Worm (Caenorhabditis elegans) whole organism, L2 larva: ENCODE results near the gene nlp-26.
A peak's percentile ranks its signal among the peaks of the same experiment; 100 is the strongest.

Experiments used
- Y55F3AM.14 ChIP-seq: fragments of 200-800 bp; sonication (Bioruptor generic); optimal IDR thresholded peaks from 2 replicates; lab custom pipeline; 2018; ENCODE audit warnings: mild to moderate bottlenecking, missing genetic modification characterization, missing compliant biosample characterization
- ama-1 ChIP-seq: fragments of 150-350 bp; optimal IDR thresholded peaks from 2 replicates; lab custom pipeline; 2018; ENCODE audit warnings: inconsistent platforms
- ceh-16 ChIP-seq: fragments of 150-350 bp; optimal IDR thresholded peaks from 2 replicates; lab custom pipeline; 2014; ENCODE audit warnings: missing biosample characterization, missing genetic modification characterization
- crh-2 ChIP-seq: sonication (generic microtip); optimal IDR thresholded peaks from 2 replicates; lab custom pipeline; 2017; ENCODE audit warnings: missing biosample characterization, missing genetic modification characterization
- dmd-4 ChIP-seq: sonication (generic microtip); optimal IDR thresholded peaks from 2 replicates; lab custom pipeline; 2017; ENCODE audit warnings: missing biosample characterization, missing genetic modification characterization
- elt-1 ChIP-seq: fragments of 150-350 bp; optimal IDR thresholded peaks from 2 replicates; lab custom pipeline; 2014; ENCODE audit warnings: missing biosample characterization, missing genetic modification characterization
- lsy-2 ChIP-seq, 2 experiments: fragments of 150-350 bp in 1 of 2; sonication (generic microtip) in 1 of 2; optimal IDR thresholded peaks; 2 replicates each; lab custom pipeline; 2014 to 2017; ENCODE audit warnings: missing biosample characterization in 2 of 2, missing genetic modification characterization in 2 of 2
- mab-5 ChIP-seq: fragments of 150-350 bp; optimal IDR thresholded peaks from 2 replicates; lab custom pipeline; 2014; ENCODE audit warnings: missing biosample characterization, missing genetic modification characterization
- snpc-4 ChIP-seq: fragments of 150-350 bp; optimal IDR thresholded peaks from 2 replicates; lab custom pipeline; 2014; ENCODE audit warnings: missing biosample characterization, missing genetic modification characterization
- unc-39 ChIP-seq: fragments of 150-350 bp; optimal IDR thresholded peaks from 2 replicates; lab custom pipeline; 2014; ENCODE audit warnings: missing biosample characterization, missing genetic modification characterization
- unc-62 ChIP-seq: fragments of 150-350 bp; optimal IDR thresholded peaks from 2 replicates; lab custom pipeline; 2014; ENCODE audit warnings: missing biosample characterization, missing genetic modification reagents, missing genetic modification characterization
- ztf-11 ChIP-seq: sonication (generic microtip); optimal IDR thresholded peaks from 2 replicates; lab custom pipeline; 2017; ENCODE audit warnings: missing biosample characterization, missing genetic modification characterization

- TF ChIP-seq snpc-4 (no peak), Y55F3AM.14 (peak; percentile 32), mab-5 (no peak), ceh-16 (tag; lab: Kevin White, UChicago) (no peak), lsy-2 (tag; optimal IDR thresholded peaks at IDR 0.05; lab: Kevin White, UChicago) (no peak), unc-39 (tag; lab: Kevin White, UChicago) (no peak), ztf-11 (tag; lab: Kevin White, UChicago) (no peak), dmd-4 (tag; lab: Kevin White, UChicago) (no peak), elt-1 (no peak), unc-62 (GFP tag; lab: Kevin White, UChicago) (no peak), ama-1 (lab: Kevin White, UChicago) (peak; percentile 21), crh-2 (tag; lab: Kevin White, UChicago) (no peak)
Observed at ce11 chrV:19611675-19612345, 1.5 kb upstream of the nlp-26 start.
